Worm (Caenorhabditis elegans) whole organism, L4 larva: ENCODE data around the gene Y67H2A.2.
A peak's percentile ranks its signal among the peaks of the same experiment; 100 is the strongest.

Source experiments
- F37D6.2 ChIP-seq: sonication (generic microtip); optimal IDR thresholded peaks from 2 replicates; lab custom pipeline; 2016; ENCODE audit warnings: mild to moderate bottlenecking, missing genetic modification characterization, missing compliant biosample characterization
- F44E2.7 ChIP-seq: fragments of 200-800 bp; sonication (Bioruptor generic); IDR thresholded peaks from 2 replicates; pipeline ENCODE4 v2.1.2; 2022; ENCODE audit warnings: missing genetic modification characterization, missing compliant biosample characterization
- F49E8.2 ChIP-seq: sonication (generic microtip); optimal IDR thresholded peaks from 2 replicates; lab custom pipeline; 2016; ENCODE audit warnings: missing compliant biosample characterization, mild to moderate bottlenecking, missing genetic modification characterization, borderline replicate concordance
- R02D3.7 ChIP-seq: fragments of 150-350 bp; sonication (generic microtip); optimal IDR thresholded peaks from 3 replicates; lab custom pipeline; 2014; ENCODE audit warnings: missing biosample characterization, missing genetic modification characterization
- T26A8.4 ChIP-seq: fragments of 200-800 bp; sonication (Bioruptor generic); IDR thresholded peaks from 2 replicates; pipeline ENCODE4 v1.3.6; 2022; ENCODE audit warnings: missing genetic modification characterization, missing compliant biosample characterization
- Y105C5A.15 ChIP-seq: fragments of 200-800 bp; sonication (Bioruptor generic); IDR thresholded peaks from 2 replicates; pipeline ENCODE4 v1.3.6; 2022; ENCODE audit warnings: missing genetic modification characterization, missing compliant biosample characterization
- Y75B8A.6 ChIP-seq: fragments of 200-800 bp; sonication (Bioruptor generic); IDR thresholded peaks from 2 replicates; pipeline ENCODE4 v1.3.6; 2022; ENCODE audit warnings: missing genetic modification reagents, missing genetic modification characterization, missing compliant biosample characterization
- ZK337.2 ChIP-seq: fragments of 200-800 bp; sonication (Bioruptor generic); IDR thresholded peaks from 2 replicates; pipeline ENCODE4 v1.3.6; 2022; ENCODE audit warnings: missing genetic modification reagents, missing genetic modification characterization, missing compliant biosample characterization
- aha-1 ChIP-seq: fragments of 150-350 bp; peaks from one replicate; lab custom pipeline; 2014; ENCODE audit warnings: missing biosample characterization, missing genetic modification characterization
- aly-2 ChIP-seq: sonication (generic microtip); optimal IDR thresholded peaks from 2 replicates; lab custom pipeline; 2018; ENCODE audit warnings: missing biosample characterization, missing genetic modification characterization
- attf-4 ChIP-seq: sonication (generic microtip); optimal IDR thresholded peaks from 3 replicates; lab custom pipeline; 2017; ENCODE audit warnings: missing biosample characterization, missing genetic modification characterization
- ceh-44 ChIP-seq: fragments of 200-800 bp; sonication (Bioruptor generic); IDR thresholded peaks from 2 replicates; pipeline ENCODE4 v1.3.6; 2022; ENCODE audit warnings: missing genetic modification reagents, missing genetic modification characterization, missing compliant biosample characterization
- ceh-62 ChIP-seq: sonication (generic microtip); optimal IDR thresholded peaks from 2 replicates; lab custom pipeline; 2017; ENCODE audit warnings: missing biosample characterization, missing genetic modification characterization
- cey-2 ChIP-seq: sonication (generic microtip); optimal IDR thresholded peaks from 3 replicates; lab custom pipeline; 2017; ENCODE audit warnings: missing genetic modification characterization, mild to moderate bottlenecking, missing compliant biosample characterization, antibody characterized with exemption, borderline replicate concordance; ENCODE audit not compliant: insufficient read depth
- dmd-6 ChIP-seq: fragments of 200-800 bp; sonication (Bioruptor generic); IDR thresholded peaks from 2 replicates; pipeline ENCODE4 v1.3.6; 2022; ENCODE audit warnings: missing genetic modification reagents, missing genetic modification characterization, missing compliant biosample characterization
- dpl-1 ChIP-seq: fragments of 150-350 bp; optimal IDR thresholded peaks from 2 replicates; lab custom pipeline; 2014; ENCODE audit warnings: missing biosample characterization, missing genetic modification reagents, missing genetic modification characterization
- fkh-10 ChIP-seq: fragments of 150-350 bp; optimal IDR thresholded peaks from 2 replicates; lab custom pipeline; 2014; ENCODE audit warnings: missing biosample characterization, missing genetic modification reagents, missing genetic modification characterization
- fos-1 ChIP-seq: fragments of 150-350 bp; optimal IDR thresholded peaks from 2 replicates; lab custom pipeline; 2014; ENCODE audit warnings: missing biosample characterization, missing genetic modification characterization
- hlh-30 ChIP-seq: sonication (generic microtip); optimal IDR thresholded peaks from 2 replicates; lab custom pipeline; 2017; ENCODE audit warnings: antibody characterized with exemption, mild to moderate bottlenecking, missing genetic modification characterization, missing compliant biosample characterization; ENCODE audit not compliant: insufficient read depth
- jun-1 ChIP-seq: fragments of 150-350 bp; optimal IDR thresholded peaks from 2 replicates; lab custom pipeline; 2014; ENCODE audit warnings: missing biosample characterization, missing genetic modification reagents, missing genetic modification characterization
- lin-1 ChIP-seq: fragments of 200-800 bp; sonication (Bioruptor generic); IDR thresholded peaks from 2 replicates; pipeline ENCODE4 v1.3.6; 2022; ENCODE audit warnings: missing genetic modification reagents, missing genetic modification characterization, missing compliant biosample characterization
- lin-38 ChIP-seq: fragments of 200-800 bp; sonication (Bioruptor generic); IDR thresholded peaks from 2 replicates; pipeline ENCODE4 v1.3.6; 2022; ENCODE audit warnings: missing genetic modification reagents, missing genetic modification characterization, missing compliant biosample characterization
- mdl-1 ChIP-seq, 2 experiments: fragments of 150-350 bp in 1 of 2; sonication (generic microtip) in 1 of 2; optimal IDR thresholded peaks; 2 replicates each; lab custom pipeline; 2014 to 2017; ENCODE audit warnings: missing biosample characterization in 2 of 2, missing genetic modification characterization in 2 of 2
- mdt-29 ChIP-seq: fragments of 200-800 bp; sonication (Bioruptor generic); IDR thresholded peaks from 2 replicates; pipeline ENCODE4 v1.3.6; 2022; ENCODE audit warnings: missing genetic modification reagents, missing genetic modification characterization, missing compliant biosample characterization
- mxl-2 ChIP-seq: fragments of 200-800 bp; sonication (Bioruptor generic); conservative IDR thresholded peaks from 2 replicates; pipeline ENCODE4 v1.3.6; 2022; ENCODE audit warnings: missing genetic modification reagents, missing genetic modification characterization, missing compliant biosample characterization
- nhr-10 ChIP-seq: fragments of 150-350 bp; optimal IDR thresholded peaks from 2 replicates; lab custom pipeline; 2014; ENCODE audit warnings: missing biosample characterization, missing genetic modification characterization
- nhr-102 ChIP-seq: sonication (generic microtip); optimal IDR thresholded peaks from 2 replicates; lab custom pipeline; 2016; ENCODE audit warnings: mild to moderate bottlenecking, missing genetic modification characterization, moderate library complexity, missing compliant biosample characterization
- nhr-111 ChIP-seq: fragments of 200-800 bp; sonication (Bioruptor generic); optimal IDR thresholded peaks from 2 replicates; lab custom pipeline; 2018; ENCODE audit warnings: mild to moderate bottlenecking, missing genetic modification characterization, missing compliant biosample characterization
- nhr-237 ChIP-seq: sonication (generic microtip); optimal IDR thresholded peaks from 2 replicates; lab custom pipeline; 2017; ENCODE audit warnings: missing biosample characterization, missing genetic modification characterization
- nhr-28 ChIP-seq: fragments of 150-350 bp; optimal IDR thresholded peaks from 2 replicates; lab custom pipeline; 2014; ENCODE audit warnings: missing biosample characterization, missing genetic modification characterization
- nhr-6 ChIP-seq: fragments of 150-350 bp; optimal IDR thresholded peaks from 2 replicates; lab custom pipeline; 2014; ENCODE audit warnings: missing biosample characterization, missing genetic modification characterization
- nhr-77 ChIP-seq: fragments of 150-350 bp; optimal IDR thresholded peaks from 2 replicates; lab custom pipeline; 2014; ENCODE audit warnings: missing biosample characterization, missing genetic modification characterization
- pha-4 ChIP-seq, 2 experiments: fragments of 150-350 bp in 1 of 2; fragments of 200-800 bp in 1 of 2; sonication (Bioruptor generic) in 1 of 2; IDR thresholded peaks in 1 of 2; optimal IDR thresholded peaks in 1 of 2; 2 replicates each; pipeline versions ENCODE4 v1.3.6 to Lab custom; 2014 to 2022; ENCODE audit warnings: missing genetic modification characterization in 2 of 2, missing genetic modification reagents in 2 of 2, missing biosample characterization in 1 of 2, missing compliant biosample characterization in 1 of 2
- snpc-1.2 ChIP-seq: fragments of 200-800 bp; sonication (Bioruptor generic); IDR thresholded peaks from 2 replicates; pipeline ENCODE4 v1.3.6; 2022; ENCODE audit warnings: missing genetic modification reagents, missing genetic modification characterization, missing compliant biosample characterization
- unc-62 ChIP-seq, 3 experiments: fragments of 150-350 bp in 1 of 3; sonication (generic microtip); optimal IDR thresholded peaks in 2 of 3; peaks in 1 of 3; 1 replicate in 1 of 3; 2 replicates in 2 of 3; lab custom pipeline; 2014 to 2017; ENCODE audit warnings: missing biosample characterization in 3 of 3, missing genetic modification characterization in 3 of 3, missing genetic modification reagents in 3 of 3, missing genotype in 1 of 3
- zfp-2 ChIP-seq: sonication (generic microtip); optimal IDR thresholded peaks from 2 replicates; lab custom pipeline; 2016; ENCODE audit warnings: mild to moderate bottlenecking, missing genetic modification characterization, missing compliant biosample characterization
- zip-11 ChIP-seq: fragments of 200-800 bp; sonication (Bioruptor generic); IDR thresholded peaks from 2 replicates; pipeline ENCODE4 v1.3.6; 2022; ENCODE audit warnings: missing genetic modification characterization, missing compliant biosample characterization
- zip-2 ChIP-seq: fragments of 150-350 bp; optimal IDR thresholded peaks from 2 replicates; lab custom pipeline; 2014; ENCODE audit warnings: missing biosample characterization, missing genetic modification characterization
- ztf-7 ChIP-seq: fragments of 150-350 bp; optimal IDR thresholded peaks from 2 replicates; lab custom pipeline; 2014; ENCODE audit warnings: missing biosample characterization, missing genetic modification characterization

The Y67H2A.2 gene

ce11 chrIV:13300109-13300508, 2.5 kb upstream of the Y67H2A.2 start, which contains the start of gene kdp-1 (continued):
- TF ChIP-seq cey-2 (tag; lab: Kevin White, UChicago) (no peak), nhr-237 (no peak), lin-38 (GFP tag; lab: Robert Waterston, UW) (peak; percentile 58), nhr-28 (tag; lab: Kevin White, UChicago) (no peak), nhr-111 (GFP tag; lab: Kevin White, UChicago) (no peak), ceh-62 (tag; lab: Kevin White, UChicago) (no peak), T26A8.4 (no peak), mdt-29 (GFP tag; lab: Robert Waterston, UW) (0 out of 2 replicates have a peak, but pooled peaks have one; percentile 15), attf-4 (tag; lab: Kevin White, UChicago) (no peak), nhr-10 (tag; lab: Kevin White, UChicago) (no peak), nhr-102 (tag; lab: Kevin White, UChicago) (no peak), unc-62 (GFP tag; optimal IDR thresholded peaks at IDR 0.05 in 1 of 2; lab: Kevin White, UChicago) (no peak), unc-62 (tag; optimal IDR thresholded peaks at IDR 0.05; lab: Kevin White, UChicago) (no peak), mdl-1 (tag; optimal IDR thresholded peaks at IDR 0.05; lab: Kevin White, UChicago) (no peak), fkh-10 (GFP tag; lab: Kevin White, UChicago) (no peak), zfp-2 (tag; lab: Kevin White, UChicago) (no peak), F37D6.2 (tag; lab: Kevin White, UChicago) (no peak), hlh-30 (tag; lab: Kevin White, UChicago) (no peak), pha-4 (GFP tag; IDR thresholded peaks at IDR 0.05; lab: Robert Waterston, UW) (peak; percentile 34; the same call in 1 of the 2 replicates), pha-4 (tag; optimal IDR thresholded peaks at IDR 0.05; lab: Kevin White, UChicago) (no peak), mxl-2 (GFP tag; lab: Robert Waterston, UW) (no peak), ceh-44 (GFP tag; lab: Robert Waterston, UW) (no peak), F44E2.7 (GFP tag; lab: Robert Waterston, UW) (no peak), lin-1 (no peak), dmd-6 (no peak), dpl-1 (GFP tag; lab: Kevin White, UChicago) (no peak)

ce11 chrIV:13299648-13300047, 2.0 kb upstream of the Y67H2A.2 start:
- TF ChIP-seq fos-1: no peak
- TF ChIP-seq Y105C5A.15 (GFP tag; lab: Robert Waterston, UW): no peak
- no peak for TF ChIP-seq mdt-29 (GFP tag; lab: Robert Waterston, UW)
- TF ChIP-seq ceh-62 (tag; lab: Kevin White, UChicago): no peak
- TF ChIP-seq F44E2.7 (GFP tag; lab: Robert Waterston, UW): no peak
- no peak for TF ChIP-seq F49E8.2 (tag; lab: Kevin White, UChicago)
- TF ChIP-seq zip-11 (GFP tag; lab: Robert Waterston, UW): no peak
- TF ChIP-seq unc-62 (GFP tag; optimal IDR thresholded peaks at IDR 0.05 in 1 of 2; lab: Kevin White, UChicago): peak in 1 of 2 experiments; percentile 85
- TF ChIP-seq unc-62 (tag; optimal IDR thresholded peaks at IDR 0.05; lab: Kevin White, UChicago): no peak
- TF ChIP-seq nhr-111 (GFP tag; lab: Kevin White, UChicago): no peak
- no peak for TF ChIP-seq R02D3.7
- TF ChIP-seq ZK337.2: no peak
- TF ChIP-seq nhr-6 (tag; lab: Kevin White, UChicago): no peak
- peak; percentile 55 for TF ChIP-seq aha-1 (tag; lab: Kevin White, UChicago)
- no peak for TF ChIP-seq jun-1 (tag; lab: Kevin White, UChicago)
- TF ChIP-seq Y75B8A.6 (GFP tag; lab: Robert Waterston, UW): no peak
- TF ChIP-seq nhr-77 (tag; lab: Kevin White, UChicago): no peak
- TF ChIP-seq zfp-2 (tag; lab: Kevin White, UChicago): no peak

ce11 chrIV:13290239-13290638, 7.4 kb downstream of the Y67H2A.2 start:
- TF ChIP-seq jun-1 (tag; lab: Kevin White, UChicago): no peak
- 0 out of 2 replicates have a peak, but pooled peaks have one; percentile 7 for TF ChIP-seq snpc-1.2 (GFP tag; lab: Robert Waterston, UW)
- no peak for TF ChIP-seq ztf-7 (tag; lab: Kevin White, UChicago)
- no peak for TF ChIP-seq aly-2 (tag; lab: Kevin White, UChicago)
- no peak for TF ChIP-seq zip-2 (tag; lab: Kevin White, UChicago)
